Worm (Caenorhabditis elegans): ENCODE data around the gene ifta-1.

The ifta-1 gene

ce11 chrX:5512707-5513106 lies 39.8 kb downstream of the ifta-1 start:
- TF ChIP-seq pes-1 (GFP tag; IDR thresholded peaks at IDR 0.05) (no peak), aly-1 (tag; optimal IDR thresholded peaks at IDR 0.05) (no peak), hmg-4 (GFP tag; optimal IDR thresholded peaks at IDR 0.05) (no peak), hnd-1 (tag; optimal IDR thresholded peaks at IDR 0.05) (no peak), ceh-36 (tag; optimal IDR thresholded peaks at IDR 0.05) (no peak), flt-1 (GFP tag; IDR thresholded peaks at IDR 0.05) (no peak), tra-4 (tag; optimal IDR thresholded peaks at IDR 0.05) (no peak), tbx-37 (GFP tag; conservative IDR thresholded peaks at IDR 0.05) (no peak), ama-1 (optimal IDR thresholded peaks at IDR 0.05) (no peak), scrt-1 (GFP tag; IDR thresholded peaks at IDR 0.05) (no peak), hmbx-1 (tag; optimal IDR thresholded peaks at IDR 0.05) (no peak), B0310.2 (tag; optimal IDR thresholded peaks at IDR 0.05) (no peak)

ce11 chrX:5512227-5512626 lies 40.3 kb downstream of the ifta-1 start, which contains the start of gene T23F2.3:
TSS of gene T23F2.3 (minus strand) at chrX:5512327.
- TF ChIP-seq ets-7 (tag; optimal IDR thresholded peaks at IDR 0.05): no peak
- no peak for TF ChIP-seq pes-1 (GFP tag; IDR thresholded peaks at IDR 0.05)
- TF ChIP-seq hnd-1 (tag; optimal IDR thresholded peaks at IDR 0.05): no peak
- no peak for TF ChIP-seq tbx-37 (GFP tag; conservative IDR thresholded peaks at IDR 0.05)
- TF ChIP-seq aly-1 (tag; optimal IDR thresholded peaks at IDR 0.05): no peak
- TF ChIP-seq tbx-11 (GFP tag; IDR thresholded peaks at IDR 0.05): no peak
- no peak for TF ChIP-seq ceh-36 (tag; optimal IDR thresholded peaks at IDR 0.05)
- no peak for TF ChIP-seq tra-4 (tag; optimal IDR thresholded peaks at IDR 0.05)
- no peak for TF ChIP-seq ceh-13 (GFP tag; optimal IDR thresholded peaks at IDR 0.05)
- TF ChIP-seq sea-1 (GFP tag; conservative IDR thresholded peaks at IDR 0.05): no peak
- TF ChIP-seq B0310.2 (tag; optimal IDR thresholded peaks at IDR 0.05): no peak
- no peak for TF ChIP-seq hmbx-1 (tag; optimal IDR thresholded peaks at IDR 0.05)
- TF ChIP-seq hmg-4 (GFP tag; optimal IDR thresholded peaks at IDR 0.05): no peak
- TF ChIP-seq F13C5.2 (tag; optimal IDR thresholded peaks at IDR 0.05): no peak

- TF ChIP-seq tra-4 (tag; optimal IDR thresholded peaks at IDR 0.05) (no peak), hmg-4 (GFP tag; optimal IDR thresholded peaks at IDR 0.05) (peak; percentile 15), hnd-1 (tag; optimal IDR thresholded peaks at IDR 0.05) (no peak)
Measured at ce11 chrX:5509114-5509877, 43.3 kb downstream of the ifta-1 start.

ce11 chrX:5507926-5508325 lies 44.6 kb downstream of the ifta-1 start:
- TF ChIP-seq F13C5.2 (tag; optimal IDR thresholded peaks at IDR 0.05) (no peak), ets-7 (tag; optimal IDR thresholded peaks at IDR 0.05) (no peak), tbx-11 (GFP tag; IDR thresholded peaks at IDR 0.05) (no peak), pes-1 (GFP tag; IDR thresholded peaks at IDR 0.05) (no peak), B0310.2 (tag; optimal IDR thresholded peaks at IDR 0.05) (no peak)

ce11 chrX:5506432-5506977 lies 46.0 kb downstream of the ifta-1 start:
- TF ChIP-seq tbx-37 (GFP tag; conservative IDR thresholded peaks at IDR 0.05) (no peak), hnd-1 (tag; optimal IDR thresholded peaks at IDR 0.05) (no peak), sea-1 (GFP tag; conservative IDR thresholded peaks at IDR 0.05) (no peak), ets-7 (tag; optimal IDR thresholded peaks at IDR 0.05) (no peak), ceh-36 (tag; optimal IDR thresholded peaks at IDR 0.05) (no peak), F13C5.2 (tag; optimal IDR thresholded peaks at IDR 0.05) (no peak), flt-1 (GFP tag; IDR thresholded peaks at IDR 0.05) (no peak), B0310.2 (tag; optimal IDR thresholded peaks at IDR 0.05) (no peak), tra-4 (tag; optimal IDR thresholded peaks at IDR 0.05) (no peak), aly-1 (tag; optimal IDR thresholded peaks at IDR 0.05) (no peak)

ce11 chrX:5505148-5505547 lies 47.4 kb downstream of the ifta-1 start, which contains the start of gene T23F2.2:
TSS of gene T23F2.2 (minus strand) at chrX:5505248.
- no peak for TF ChIP-seq tra-4 (tag; optimal IDR thresholded peaks at IDR 0.05)
